Fruit fly (Drosophila melanogaster) whole organism, wandering third instar larva: ENCODE results near the gene GlnRS.
A peak's percentile ranks its signal among the peaks of the same experiment; 100 is the strongest.

Source experiments
- Abd-B ChIP-seq: fragments of >200 bp; optimal IDR thresholded peaks from 2 replicates; lab custom pipeline; 2017; ENCODE audit warnings: missing biosample characterization, missing genetic modification characterization
- CG32264 ChIP-seq: fragments of 200-800 bp; sonication (Bioruptor generic); optimal IDR thresholded peaks from 2 replicates; lab custom pipeline; 2016; ENCODE audit warnings: missing biosample characterization, missing genetic modification characterization
- CG9705 ChIP-seq: fragments of 200-800 bp; sonication (Bioruptor generic); optimal IDR thresholded peaks from 2 replicates; lab custom pipeline; 2018; ENCODE audit warnings: missing biosample characterization, mild to moderate bottlenecking, missing genetic modification characterization
- CrebA ChIP-seq: fragments of 200-800 bp; sonication (Bioruptor generic); optimal IDR thresholded peaks from 2 replicates; lab custom pipeline; 2016; ENCODE audit warnings: missing biosample characterization, mild to moderate bottlenecking, missing genetic modification characterization, borderline replicate concordance
- Dfd ChIP-seq: fragments of >200 bp; optimal IDR thresholded peaks from 2 replicates; lab custom pipeline; 2017; ENCODE audit warnings: missing biosample characterization, missing genetic modification characterization
- Dif ChIP-seq: fragments of 200-275, 200-300 bp; sonication (Bioruptor generic); optimal IDR thresholded peaks from 2 replicates; lab custom pipeline; 2018; ENCODE audit warnings: missing biosample characterization, missing genetic modification characterization; ENCODE audit not compliant: partially characterized antibody
- GATAd ChIP-seq: sonication (Bioruptor generic); optimal IDR thresholded peaks from 2 replicates; lab custom pipeline; 2016; ENCODE audit warnings: missing biosample characterization, missing genetic modification characterization
- HLH106 ChIP-seq: fragments of 200-800 bp; optimal IDR thresholded peaks from 3 replicates; lab custom pipeline; 2019; ENCODE audit warnings: missing biosample characterization, mild to moderate bottlenecking, missing genetic modification characterization, moderate library complexity
- Hnf4 ChIP-seq: fragments of 200-800 bp; sonication (Bioruptor generic); optimal IDR thresholded peaks from 2 replicates; lab custom pipeline; 2016; ENCODE audit warnings: missing biosample characterization, mild to moderate bottlenecking, missing genetic modification characterization
- Hr78 ChIP-seq: fragments of >200 bp; optimal IDR thresholded peaks from 2 replicates; lab custom pipeline; 2017; ENCODE audit warnings: missing biosample characterization, missing genetic modification characterization
- Hr83 ChIP-seq: fragments of 200-300 bp; sonication (Bioruptor generic); optimal IDR thresholded peaks from 2 replicates; lab custom pipeline; 2016; ENCODE audit warnings: missing biosample characterization, mild to moderate bottlenecking, missing genetic modification characterization, moderate library complexity; ENCODE audit not compliant: poor library complexity, severe bottlenecking
- Jra ChIP-seq: sonication (Bioruptor generic); optimal IDR thresholded peaks from 2 replicates; lab custom pipeline; 2016; ENCODE audit warnings: missing biosample characterization, missing genetic modification characterization
- Myc ChIP-seq: fragments of >200 bp; optimal IDR thresholded peaks from 2 replicates; lab custom pipeline; 2017
- N ChIP-seq: fragments of >200 bp; optimal IDR thresholded peaks from 2 replicates; lab custom pipeline; 2018; ENCODE audit warnings: missing biosample characterization, missing external identifiers, missing genetic modification characterization
- Rel ChIP-seq, 2 experiments: fragments of 200-800 bp; sonication (Bioruptor generic) in 1 of 2; optimal IDR thresholded peaks; 2 replicates in 1 of 2; 3 replicates in 1 of 2; lab custom pipeline; 2016 to 2019; ENCODE audit warnings: mild to moderate bottlenecking in 2 of 2, missing biosample characterization in 2 of 2, missing genetic modification characterization in 2 of 2, moderate library complexity in 1 of 2
- Sp1 ChIP-seq: fragments of 200-800 bp; sonication (Bioruptor generic); optimal IDR thresholded peaks from 3 replicates; lab custom pipeline; 2019; ENCODE audit warnings: missing biosample characterization, mild to moderate bottlenecking, missing genetic modification characterization, moderate library complexity
- Vsx2 ChIP-seq: fragments of 200-300, 225-300 bp; sonication (Bioruptor generic); optimal IDR thresholded peaks from 2 replicates; lab custom pipeline; 2018; ENCODE audit warnings: missing biosample characterization, missing genetic modification characterization; ENCODE audit not compliant: partially characterized antibody
- brk ChIP-seq: fragments of 200-800 bp; sonication (Bioruptor generic); optimal IDR thresholded peaks from 2 replicates; lab custom pipeline; 2016; ENCODE audit warnings: missing biosample characterization, mild to moderate bottlenecking, missing genetic modification characterization
- dmrt93B ChIP-seq: fragments of 200-800 bp; sonication (Bioruptor generic); optimal IDR thresholded peaks from 2 replicates; lab custom pipeline; 2018; ENCODE audit warnings: missing biosample characterization, mild to moderate bottlenecking, missing genetic modification characterization
- dsf ChIP-seq: sonication (Bioruptor generic); optimal IDR thresholded peaks from 2 replicates; lab custom pipeline; 2016; ENCODE audit warnings: missing biosample characterization, missing genetic modification characterization, borderline replicate concordance
- ey ChIP-seq: fragments of 200-800 bp; sonication (Bioruptor generic); optimal IDR thresholded peaks from 2 replicates; lab custom pipeline; 2016; ENCODE audit warnings: missing biosample characterization, missing genetic modification characterization
- fru ChIP-seq: fragments of 200-800 bp; sonication (Bioruptor generic); optimal IDR thresholded peaks from 3 replicates; lab custom pipeline; 2016; ENCODE audit warnings: missing biosample characterization, mild to moderate bottlenecking, missing genetic modification characterization
- h ChIP-seq: fragments of 200-800 bp; sonication (Bioruptor generic); optimal IDR thresholded peaks from 3 replicates; lab custom pipeline; 2016; ENCODE audit warnings: missing biosample characterization, mild to moderate bottlenecking, missing genetic modification characterization
- jim ChIP-seq: fragments of 175-275, 200-325 bp; sonication (Bioruptor generic); optimal IDR thresholded peaks from 2 replicates; lab custom pipeline; 2016; ENCODE audit warnings: missing biosample characterization, mild to moderate bottlenecking, missing genetic modification characterization
- lola ChIP-seq: fragments of >200 bp; optimal IDR thresholded peaks from 2 replicates; lab custom pipeline; 2017; ENCODE audit warnings: missing biosample characterization, missing genetic modification characterization
- pan ChIP-seq: fragments of >200 bp; optimal IDR thresholded peaks from 2 replicates; lab custom pipeline; 2017
- psq ChIP-seq: fragments of 200-800 bp; sonication (Bioruptor generic); optimal IDR thresholded peaks from 3 replicates; lab custom pipeline; 2017; ENCODE audit warnings: missing biosample characterization, mild to moderate bottlenecking, missing genetic modification characterization, moderate library complexity
- rgr ChIP-seq: fragments of 200-800 bp; sonication (Bioruptor generic); optimal IDR thresholded peaks from 3 replicates; lab custom pipeline; 2016; ENCODE audit warnings: missing biosample characterization, mild to moderate bottlenecking, missing genetic modification characterization
- sage ChIP-seq: fragments of 200-800 bp; sonication (Bioruptor generic); optimal IDR thresholded peaks from 2 replicates; lab custom pipeline; 2016; ENCODE audit warnings: missing biosample characterization, mild to moderate bottlenecking, missing genetic modification characterization
- sv ChIP-seq: fragments of 200-800 bp; sonication (Bioruptor generic); optimal IDR thresholded peaks from 3 replicates; lab custom pipeline; 2016; ENCODE audit warnings: missing biosample characterization, missing genetic modification characterization
- tai ChIP-seq: sonication (Bioruptor generic); optimal IDR thresholded peaks from 2 replicates; lab custom pipeline; 2016; ENCODE audit warnings: missing biosample characterization, missing genetic modification characterization
- woc ChIP-seq: sonication (Bioruptor generic); optimal IDR thresholded peaks from 2 replicates; lab custom pipeline; 2016; ENCODE audit warnings: missing biosample characterization, mild to moderate bottlenecking, missing genetic modification characterization

Gene GlnRS

dm6 chr3R:25265589-25266201 is at the start of gene GlnRS, which contains the start of gene RIOK2:
GlnRS (minus strand) TSS chr3R:25265721.
RIOK2 (plus strand) TSS chr3R:25265844.
- TF ChIP-seq dsf = no peak
- TF ChIP-seq Sp1 (GFP tag; lab: Kevin White, UChicago) = peak; percentile 13
- TF ChIP-seq fru = no peak
- TF ChIP-seq CG9705 = no peak
- TF ChIP-seq woc = no peak
- TF ChIP-seq psq (GFP tag; lab: Kevin White, UChicago) = no peak
- TF ChIP-seq pan (lab: Kevin White, UChicago) = no peak
- TF ChIP-seq rgr (GFP tag; lab: Kevin White, UChicago) = no peak
- TF ChIP-seq CG32264 (GFP tag; lab: Kevin White, UChicago) = no peak
- TF ChIP-seq Vsx2 (GFP tag; lab: Kevin White, UChicago) = no peak
- no peak for TF ChIP-seq lola
- TF ChIP-seq Dif (GFP tag; lab: Kevin White, UChicago) = no peak
- TF ChIP-seq Hnf4 (GFP tag; lab: Kevin White, UChicago) = no peak
- no peak for TF ChIP-seq Rel (GFP tag; optimal IDR thresholded peaks at IDR 0.05; lab: Kevin White, UChicago)
- peak; percentile 54 for TF ChIP-seq Rel (tag; optimal IDR thresholded peaks at IDR 0.05; lab: Kevin White, UChicago)
- TF ChIP-seq sage (GFP tag; lab: Kevin White, UChicago) = no peak
- peak; percentile 79 for TF ChIP-seq Hr78 (GFP tag; lab: Kevin White, UChicago)
- no peak for TF ChIP-seq Jra (GFP tag; lab: Kevin White, UChicago)
- peak; percentile 100 for TF ChIP-seq N (GFP tag; lab: Kevin White, UChicago)
- no peak for TF ChIP-seq tai (GFP tag; lab: Kevin White, UChicago)
- TF ChIP-seq GATAd (GFP tag; lab: Kevin White, UChicago) = no peak
- no peak for TF ChIP-seq Hr83 (GFP tag; lab: Kevin White, UChicago)
- TF ChIP-seq h (GFP tag; lab: Kevin White, UChicago) = no peak
- TF ChIP-seq Abd-B (GFP tag; lab: Kevin White, UChicago) = peak; percentile 59
- TF ChIP-seq Myc (lab: Kevin White, UChicago) = peak; percentile 75
- TF ChIP-seq HLH106 (tag; lab: Kevin White, UChicago) = no peak

- TF ChIP-seq psq (GFP tag; lab: Kevin White, UChicago) (peak; percentile 81), jim (GFP tag; lab: Kevin White, UChicago) (no peak), Vsx2 (GFP tag; lab: Kevin White, UChicago) (peak; percentile 40), Rel (GFP tag; optimal IDR thresholded peaks at IDR 0.05; lab: Kevin White, UChicago) (no peak), Rel (tag; optimal IDR thresholded peaks at IDR 0.05; lab: Kevin White, UChicago) (peak; percentile 91), GATAd (GFP tag; lab: Kevin White, UChicago) (no peak), h (GFP tag; lab: Kevin White, UChicago) (peak; percentile 19)
Measured at dm6 chr3R:25313771-25314170, 48.2 kb upstream of the GlnRS start, which contains the start of gene CG31087. CG31087 (minus strand) TSS chr3R:25313833.

- TF ChIP-seq brk (GFP tag; lab: Kevin White, UChicago) (no peak), h (GFP tag; lab: Kevin White, UChicago) (no peak), sv (GFP tag; lab: Kevin White, UChicago) (no peak), GATAd (GFP tag; lab: Kevin White, UChicago) (no peak), Rel (GFP tag; optimal IDR thresholded peaks at IDR 0.05; lab: Kevin White, UChicago) (no peak), Rel (tag; optimal IDR thresholded peaks at IDR 0.05; lab: Kevin White, UChicago) (no peak), dmrt93B (GFP tag; lab: Kevin White, UChicago) (no peak), dsf (no peak), CrebA (GFP tag; lab: Kevin White, UChicago) (no peak), HLH106 (tag; lab: Kevin White, UChicago) (no peak)
Measured at dm6 chr3R:25312583-25312982, 47.1 kb upstream of the GlnRS start.

dm6 chr3R:25310843-25311242 is 45.3 kb upstream of the GlnRS start, which contains the start of gene CG31099:
CG31099 (minus strand) TSS chr3R:25310943.
- TF ChIP-seq N (GFP tag; lab: Kevin White, UChicago) = no peak
- no peak for TF ChIP-seq CG32264 (GFP tag; lab: Kevin White, UChicago)
- no peak for TF ChIP-seq Hr83 (GFP tag; lab: Kevin White, UChicago)
- TF ChIP-seq Dfd = no peak
- TF ChIP-seq fru = no peak
- no peak for TF ChIP-seq ey (GFP tag; lab: Kevin White, UChicago)
- no peak for TF ChIP-seq Myc (lab: Kevin White, UChicago)
- no peak for TF ChIP-seq jim (GFP tag; lab: Kevin White, UChicago)
